Fruit fly (Drosophila melanogaster) whole organism, embryonic: ENCODE measurements around the gene serp.

Experiments
- Abd-B ChIP-seq: fragments of 200-800 bp; sonication (Bioruptor generic); optimal IDR thresholded peaks from 2 replicates; lab custom pipeline; 2018; ENCODE audit warnings: missing biosample characterization, mild to moderate bottlenecking, missing genetic modification characterization, moderate library complexity
- Bgb ChIP-seq: fragments of 200-800 bp; sonication (Bioruptor generic); IDR thresholded peaks from 2 replicates; pipeline ENCODE4 v1.3.6; 2022; ENCODE audit warnings: missing biosample characterization, missing genetic modification characterization; ENCODE audit not compliant: partially characterized antibody
- Blimp-1 ChIP-seq: fragments of 200-800 bp; sonication (Bioruptor generic); optimal IDR thresholded peaks from 3 replicates; lab custom pipeline; 2018; ENCODE audit warnings: missing biosample characterization, missing genetic modification characterization, mild to moderate bottlenecking, moderate library complexity, missing genetic modification reagents
- CG10462 ChIP-seq: fragments of 200-800 bp; sonication (Bioruptor generic); optimal IDR thresholded peaks from 2 replicates; lab custom pipeline; 2016; ENCODE audit warnings: missing biosample characterization, missing genetic modification characterization
- CG14710 ChIP-seq: fragments of 200-800 bp; sonication (Bioruptor generic); optimal IDR thresholded peaks from 3 replicates; lab custom pipeline; 2019; ENCODE audit warnings: missing biosample characterization, mild to moderate bottlenecking, missing genetic modification characterization, moderate library complexity
- CG15269 ChIP-seq: fragments of 200-800 bp; sonication (Bioruptor generic); optimal IDR thresholded peaks from 2 replicates; lab custom pipeline; 2018; ENCODE audit warnings: missing biosample characterization, mild to moderate bottlenecking, missing genetic modification characterization, moderate library complexity
- CG1603 ChIP-seq: fragments of 200-800 bp; sonication (Bioruptor generic); optimal IDR thresholded peaks from 2 replicates; lab custom pipeline; 2019; ENCODE audit warnings: missing biosample characterization, mild to moderate bottlenecking, missing genetic modification characterization, moderate library complexity
- CG17186 ChIP-seq: fragments of 200-800 bp; sonication (Bioruptor generic); optimal IDR thresholded peaks from 3 replicates; lab custom pipeline; 2017; ENCODE audit warnings: missing biosample characterization, missing genetic modification reagents, missing genetic modification characterization
- CG17361 ChIP-seq: fragments of 200-800 bp; sonication (Bioruptor generic); IDR thresholded peaks from 3 replicates; pipeline ENCODE4 v1.3.6; 2022; ENCODE audit warnings: missing biosample characterization, missing genetic modification characterization
- CG1792 ChIP-seq: fragments of 200-800 bp; sonication (Bioruptor generic); optimal IDR thresholded peaks from 2 replicates; lab custom pipeline; 2016; ENCODE audit warnings: missing biosample characterization, missing genetic modification characterization
- CG18764 ChIP-seq: fragments of 200-800 bp; sonication (Bioruptor generic); optimal IDR thresholded peaks from 3 replicates; lab custom pipeline; 2016; ENCODE audit warnings: missing biosample characterization, missing genetic modification characterization
- CG31224 ChIP-seq: fragments of 200-800 bp; sonication (Bioruptor generic); IDR thresholded peaks from 2 replicates; pipeline ENCODE4 v1.3.6; 2022; ENCODE audit warnings: missing biosample characterization, missing genetic modification characterization
- CG3838 ChIP-seq: fragments of 200-800 bp; sonication (Bioruptor generic); optimal IDR thresholded peaks from 3 replicates; lab custom pipeline; 2016; ENCODE audit warnings: missing biosample characterization, missing genetic modification characterization
- CG4730 ChIP-seq: fragments of 200-800 bp; sonication (Bioruptor generic); IDR thresholded peaks from 2 replicates; pipeline ENCODE4 v1.3.6; 2022; ENCODE audit warnings: missing biosample characterization, missing genetic modification characterization
- CG5245 ChIP-seq: fragments of 200-800 bp; sonication (Bioruptor generic); optimal IDR thresholded peaks from 3 replicates; lab custom pipeline; 2016; ENCODE audit warnings: missing biosample characterization, missing genetic modification characterization
- CG6254 ChIP-seq: fragments of 200-800 bp; sonication (Bioruptor generic); optimal IDR thresholded peaks from 3 replicates; lab custom pipeline; 2017; ENCODE audit warnings: mild to moderate bottlenecking, missing biosample characterization, missing genetic modification reagents, missing genetic modification characterization
- CG6765 ChIP-seq: fragments of 200-800 bp; sonication (Bioruptor generic); optimal IDR thresholded peaks from 3 replicates; lab custom pipeline; 2017; ENCODE audit warnings: missing biosample characterization, mild to moderate bottlenecking, missing genetic modification characterization
- CG8944 ChIP-seq: fragments of 200-800 bp; sonication (Bioruptor generic); optimal IDR thresholded peaks from 3 replicates; lab custom pipeline; 2016; ENCODE audit warnings: missing biosample characterization, missing genetic modification characterization
- CG9876 ChIP-seq: fragments of 200-800 bp; sonication (Bioruptor generic); optimal IDR thresholded peaks from 2 replicates; lab custom pipeline; 2016; ENCODE audit warnings: missing biosample characterization, missing genetic modification characterization
- CrebB ChIP-seq: fragments of 200-800 bp; sonication (Bioruptor generic); optimal IDR thresholded peaks from 3 replicates; lab custom pipeline; 2018; ENCODE audit warnings: missing biosample characterization, mild to moderate bottlenecking, missing genetic modification characterization
- Dek ChIP-seq: fragments of 200-800 bp; sonication (Bioruptor generic); optimal IDR thresholded peaks from 3 replicates; lab custom pipeline; 2019; ENCODE audit warnings: missing biosample characterization, mild to moderate bottlenecking, missing genetic modification characterization, moderate library complexity
- Dip3 ChIP-seq: fragments of 200-800 bp; sonication (Bioruptor generic); optimal IDR thresholded peaks from 3 replicates; lab custom pipeline; 2016; ENCODE audit warnings: missing biosample characterization, missing genetic modification characterization
- Dll ChIP-seq: fragments of 200-800 bp; sonication (Bioruptor generic); IDR thresholded peaks from 4 replicates; pipeline ENCODE4 v1.3.6; 2022; ENCODE audit warnings: missing biosample characterization, missing genetic modification characterization; ENCODE audit not compliant: partially characterized antibody
- ERR ChIP-seq: fragments of 200-800 bp; sonication (Bioruptor generic); optimal IDR thresholded peaks from 2 replicates; lab custom pipeline; 2016; ENCODE audit warnings: missing biosample characterization, missing genetic modification characterization
- Elba2 ChIP-seq: fragments of 200-800 bp; sonication (Bioruptor generic); optimal IDR thresholded peaks from 3 replicates; lab custom pipeline; 2016; ENCODE audit warnings: missing biosample characterization, missing genetic modification characterization
- HLH54F ChIP-seq: fragments of 200-800 bp; sonication (Bioruptor generic); optimal IDR thresholded peaks from 3 replicates; lab custom pipeline; 2016; ENCODE audit warnings: missing biosample characterization, missing genetic modification characterization
- Hmx ChIP-seq: fragments of 200-800 bp; sonication (Bioruptor generic); optimal IDR thresholded peaks from 2 replicates; lab custom pipeline; 2016; ENCODE audit warnings: missing biosample characterization, missing genetic modification characterization
- MBD-R2 ChIP-seq: fragments of 200-800 bp; sonication (Bioruptor generic); IDR thresholded peaks from 2 replicates; pipeline ENCODE4 v1.3.6; 2022; ENCODE audit warnings: missing biosample characterization, missing genetic modification characterization
- MTF-1 ChIP-seq: fragments of 200-800 bp; sonication (Bioruptor generic); optimal IDR thresholded peaks from 2 replicates; lab custom pipeline; 2018; ENCODE audit warnings: missing biosample characterization, mild to moderate bottlenecking, missing genetic modification characterization, borderline replicate concordance
- Med ChIP-seq: fragments of 200-800 bp; sonication (Bioruptor generic); peaks from one replicate; lab custom pipeline; 2016; ENCODE audit warnings: missing biosample characterization, missing genetic modification characterization, mild to moderate bottlenecking, inconsistent platforms, moderate library complexity
- NC2β ChIP-seq: fragments of 200-800 bp; sonication (Bioruptor generic); optimal IDR thresholded peaks from 2 replicates; lab custom pipeline; 2016; ENCODE audit warnings: missing biosample characterization, missing genetic modification characterization
- Neu2 ChIP-seq: fragments of 200-800 bp; sonication (Bioruptor generic); optimal IDR thresholded peaks from 3 replicates; lab custom pipeline; 2016; ENCODE audit warnings: missing biosample characterization, missing genetic modification characterization, borderline replicate concordance
- PHDP ChIP-seq: fragments of 200-800 bp; sonication (Bioruptor generic); optimal IDR thresholded peaks from 3 replicates; lab custom pipeline; 2018; ENCODE audit warnings: missing biosample characterization, mild to moderate bottlenecking, missing genetic modification characterization, moderate library complexity
- Sox100B ChIP-seq: fragments of 200-800 bp; sonication (Bioruptor generic); optimal IDR thresholded peaks from 3 replicates; lab custom pipeline; 2018; ENCODE audit warnings: missing biosample characterization, mild to moderate bottlenecking, missing genetic modification characterization
- Spps ChIP-seq: fragments of 200-800 bp; sonication (Bioruptor generic); optimal IDR thresholded peaks from 2 replicates; lab custom pipeline; 2018; ENCODE audit warnings: missing biosample characterization, mild to moderate bottlenecking, missing genetic modification characterization
- TFAM ChIP-seq: fragments of 200-800 bp; sonication (Bioruptor generic); optimal IDR thresholded peaks from 2 replicates; lab custom pipeline; 2017; ENCODE audit warnings: missing biosample characterization, missing genetic modification characterization, inconsistent platforms
- abd-A ChIP-seq: fragments of 200-800 bp; sonication (Bioruptor generic); optimal IDR thresholded peaks from 3 replicates; lab custom pipeline; 2019; ENCODE audit warnings: missing biosample characterization, mild to moderate bottlenecking, missing genetic modification characterization, moderate library complexity
- ato ChIP-seq: fragments of 200-800 bp; sonication (Bioruptor generic); IDR thresholded peaks from 2 replicates; pipeline ENCODE4 v1.3.6; 2022; ENCODE audit warnings: missing biosample characterization, missing genetic modification characterization; ENCODE audit not compliant: partially characterized antibody
- dmrt99B ChIP-seq: fragments of 200-800 bp; sonication (Bioruptor generic); optimal IDR thresholded peaks from 2 replicates; lab custom pipeline; 2018; ENCODE audit warnings: missing biosample characterization, mild to moderate bottlenecking, missing genetic modification characterization, moderate library complexity
- en ChIP-seq: fragments of 200-800 bp; sonication (Bioruptor generic); optimal IDR thresholded peaks from 2 replicates; lab custom pipeline; 2016; ENCODE audit warnings: missing biosample characterization, missing genetic modification characterization
- ftz-f1 ChIP-seq: fragments of 200-800 bp; sonication (Bioruptor generic); optimal IDR thresholded peaks from 2 replicates; lab custom pipeline; 2016; ENCODE audit warnings: missing biosample characterization, missing genetic modification characterization
- gce ChIP-seq: fragments of 200-800 bp; sonication (Bioruptor generic); IDR thresholded peaks from 3 replicates; pipeline ENCODE4 v1.3.6; 2022; ENCODE audit warnings: missing biosample characterization, missing genetic modification characterization
- hth ChIP-seq: fragments of >200 bp; optimal IDR thresholded peaks from 2 replicates; lab custom pipeline; 2017; ENCODE audit warnings: inconsistent platforms
- nau ChIP-seq: fragments of 200-800 bp; sonication (Bioruptor generic); optimal IDR thresholded peaks from 3 replicates; lab custom pipeline; 2017; ENCODE audit warnings: missing biosample characterization, mild to moderate bottlenecking, missing genetic modification characterization, missing genetic modification reagents
- nom ChIP-seq: fragments of 200-800 bp; sonication (Bioruptor generic); optimal IDR thresholded peaks from 2 replicates; lab custom pipeline; 2017; ENCODE audit warnings: missing biosample characterization, missing genetic modification characterization, mild to moderate bottlenecking, moderate library complexity, missing genetic modification reagents
- otp ChIP-seq: fragments of 200-800 bp; sonication (Bioruptor generic); IDR thresholded peaks from 3 replicates; pipeline ENCODE4, ENCODE4 v1.3.6; 2022; ENCODE audit warnings: missing biosample characterization, missing genetic modification characterization
- phol ChIP-seq: fragments of 200-800 bp; sonication (Bioruptor generic); optimal IDR thresholded peaks from 3 replicates; lab custom pipeline; 2018; ENCODE audit warnings: missing biosample characterization, mild to moderate bottlenecking, missing genetic modification characterization, moderate library complexity
- ro ChIP-seq: fragments of 200-800 bp; sonication (Bioruptor generic); IDR thresholded peaks from 2 replicates; pipeline ENCODE4 v1.3.6; 2022; ENCODE audit warnings: missing biosample characterization, missing genetic modification characterization
- run ChIP-seq: fragments of 200-800 bp; sonication (Bioruptor generic); optimal IDR thresholded peaks from 3 replicates; lab custom pipeline; 2018; ENCODE audit warnings: missing biosample characterization, mild to moderate bottlenecking, missing genetic modification characterization
- sug ChIP-seq: fragments of 200-800 bp; optimal IDR thresholded peaks from 2 replicates; lab custom pipeline; 2019; ENCODE audit warnings: missing biosample characterization, mild to moderate bottlenecking, missing genetic modification characterization, moderate library complexity
- tap ChIP-seq: fragments of 200-800 bp; optimal IDR thresholded peaks from 3 replicates; lab custom pipeline; 2019; ENCODE audit warnings: missing biosample characterization, mild to moderate bottlenecking, missing genetic modification characterization, moderate library complexity

serp gene

dm6 chr3L:19655923-19656322, 51.9 kb downstream of the serp start (continued):
- TF ChIP-seq Dek (tag; lab: Kevin White, UChicago) (no peak), PHDP (tag; lab: Kevin White, UChicago) (peak; percentile 54), Elba2 (no peak), Dll (GFP tag; lab: Robert Waterston, UW) (no peak), otp (no peak), TFAM (GFP tag; lab: Kevin White, UChicago) (no peak), CG1603 (peak; percentile 23), ERR (no peak), MBD-R2 (GFP tag; lab: Robert Waterston, UW) (no peak), CG6254 (peak; percentile 27), phol (peak; percentile 64), CG8944 (GFP tag; lab: Kevin White, UChicago) (no peak), run (tag; lab: Kevin White, UChicago) (peak; percentile 41), Abd-B (GFP tag; lab: Kevin White, UChicago) (peak; percentile 25), CG17186 (GFP tag; lab: Kevin White, UChicago) (no peak), CG5245 (peak; percentile 1), CrebB (tag; lab: Kevin White, UChicago) (no peak), Med (peak; percentile 86), CG10462 (GFP tag; lab: Kevin White, UChicago) (peak; percentile 16), hth (no peak), tap (tag; lab: Kevin White, UChicago) (peak; percentile 41), HLH54F (GFP tag; lab: Kevin White, UChicago) (no peak), CG31224 (GFP tag; lab: Robert Waterston, UW) (no peak), abd-A (tag; lab: Kevin White, UChicago) (no peak), CG15269 (no peak), CG6765 (GFP tag; lab: Kevin White, UChicago) (peak; percentile 48), nom (no peak), ftz-f1 (GFP tag; lab: Kevin White, UChicago) (no peak), CG14710 (tag; lab: Kevin White, UChicago) (peak; percentile 59), en (GFP tag; lab: Kevin White, UChicago) (no peak), Dip3 (GFP tag; lab: Kevin White, UChicago) (no peak), gce (peak; percentile 47; the same call in 1 of the 3 replicates), CG18764 (GFP tag; lab: Kevin White, UChicago) (no peak), Bgb (GFP tag; lab: Robert Waterston, UW) (no peak), CG17361 (peak; percentile 76), ato (GFP tag; lab: Robert Waterston, UW) (no peak), Sox100B (peak; percentile 79), ro (GFP tag; lab: Robert Waterston, UW) (no peak), CG4730 (GFP tag; lab: Robert Waterston, UW) (no peak), dmrt99B (tag; lab: Kevin White, UChicago) (peak; percentile 76), Blimp-1 (GFP tag; lab: Kevin White, UChicago) (peak; percentile 64), CG3838 (GFP tag; lab: Kevin White, UChicago) (no peak), Spps (tag; lab: Kevin White, UChicago) (peak; percentile 30), MTF-1 (no peak), CG9876 (no peak), Neu2 (GFP tag; lab: Kevin White, UChicago) (no peak), CG1792 (GFP tag; lab: Kevin White, UChicago) (no peak), Hmx (GFP tag; lab: Kevin White, UChicago) (no peak), nau (GFP tag; lab: Kevin White, UChicago) (no peak), NC2β (GFP tag; lab: Kevin White, UChicago) (no peak), sug (tag; lab: Kevin White, UChicago) (no peak)
